Worm (Caenorhabditis elegans) whole organism, L4 larva: ENCODE results near the gene unc-30.

Experiments used
- T20F7.1 ChIP-seq: fragments of 200-800 bp; sonication (Bioruptor generic); optimal IDR thresholded peaks from 2 replicates; lab custom pipeline; 2018; ENCODE audit warnings: mild to moderate bottlenecking, missing genetic modification characterization, missing compliant biosample characterization
- dmd-8 ChIP-seq: fragments of 200-800 bp; sonication (Bioruptor generic); IDR thresholded peaks from 2 replicates; pipeline ENCODE4 v1.3.6; 2022; ENCODE audit warnings: missing genetic modification characterization, missing compliant biosample characterization
- nhr-237 ChIP-seq: sonication (generic microtip); optimal IDR thresholded peaks from 2 replicates; lab custom pipeline; 2017; ENCODE audit warnings: missing biosample characterization, missing genetic modification characterization
- tag-97 ChIP-seq: fragments of 200-800 bp; sonication (Bioruptor generic); IDR thresholded peaks from 2 replicates; pipeline ENCODE4 v1.3.6; 2022; ENCODE audit warnings: missing genetic modification characterization, missing compliant biosample characterization
- zag-1 ChIP-seq: fragments of 150-350 bp; optimal IDR thresholded peaks from 2 replicates; lab custom pipeline; 2014; ENCODE audit warnings: missing biosample characterization, missing genetic modification characterization
- zip-11 ChIP-seq: fragments of 200-800 bp; sonication (Bioruptor generic); IDR thresholded peaks from 2 replicates; pipeline ENCODE4 v1.3.6; 2022; ENCODE audit warnings: missing genetic modification characterization, missing compliant biosample characterization

DNA sequence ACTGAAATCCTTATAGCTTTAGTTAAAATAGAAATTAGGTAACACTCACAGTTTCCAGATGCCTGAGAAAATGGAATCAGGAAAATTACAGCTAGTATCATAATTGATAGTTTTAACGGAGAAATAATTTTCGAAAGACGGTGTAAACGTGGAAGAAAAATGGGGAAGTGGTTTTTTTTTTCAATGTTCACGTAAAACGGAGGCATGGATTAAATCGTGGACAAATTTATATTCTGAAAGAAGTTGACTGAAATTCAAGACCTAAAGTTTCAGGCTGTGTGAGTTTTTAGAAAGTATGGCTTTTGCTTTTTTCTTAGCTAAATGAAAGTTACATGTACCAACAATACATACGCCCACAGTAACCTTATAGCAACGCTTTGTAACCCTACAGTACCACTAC, 23.5 kb downstream of the unc-30 start, which contains the start of gene spe-43:
- TF ChIP-seq T20F7.1 (GFP tag; lab: Kevin White, UChicago) (no peak), zag-1 (no peak), tag-97 (no peak), dmd-8 (GFP tag; lab: Robert Waterston, UW) (no peak), nhr-237 (tag; lab: Kevin White, UChicago) (no peak), zip-11 (GFP tag; lab: Robert Waterston, UW) (no peak)
